Fruit fly (Drosophila melanogaster) whole organism, embryonic: Measurements from ENCODE around the gene DAAM.
A peak's percentile ranks its signal among the peaks of the same experiment; 100 is the strongest.

Experiments used
- CG11560 ChIP-seq: fragments of 200-800 bp; sonication (Bioruptor generic); IDR thresholded peaks from 3 replicates; pipeline ENCODE4 v1.3.6; 2022; ENCODE audit warnings: missing biosample characterization, missing genetic modification characterization
- CG12299 ChIP-seq: fragments of 200-800 bp; sonication (Bioruptor generic); optimal IDR thresholded peaks from 2 replicates; lab custom pipeline; 2018; ENCODE audit warnings: missing biosample characterization, mild to moderate bottlenecking, missing genetic modification characterization
- CG14441 ChIP-seq: fragments of 200-800 bp; sonication (Bioruptor generic); IDR thresholded peaks from 2 replicates; pipeline ENCODE4 v1.3.6; 2022; ENCODE audit warnings: missing biosample characterization, missing genetic modification characterization
- CG15514 ChIP-seq: fragments of 200-800 bp; sonication (Bioruptor generic); optimal IDR thresholded peaks from 3 replicates; lab custom pipeline; 2017; ENCODE audit warnings: missing biosample characterization, missing genetic modification characterization, mild to moderate bottlenecking, moderate library complexity, missing genetic modification reagents
- CG15696 ChIP-seq: fragments of 200-800 bp; sonication (Bioruptor generic); optimal IDR thresholded peaks from 2 replicates; lab custom pipeline; 2019; ENCODE audit warnings: missing biosample characterization, mild to moderate bottlenecking, missing genetic modification characterization, moderate library complexity
- CG16813 ChIP-seq: fragments of 200-800 bp; sonication (Bioruptor generic); IDR thresholded peaks from 3 replicates; pipeline ENCODE4 v1.3.6; 2022; ENCODE audit warnings: missing biosample characterization, missing genetic modification characterization; ENCODE audit not compliant: partially characterized antibody
- CG2202 ChIP-seq: fragments of 200-800 bp; sonication (Bioruptor generic); optimal IDR thresholded peaks from 2 replicates; lab custom pipeline; 2018; ENCODE audit warnings: missing biosample characterization, mild to moderate bottlenecking, missing genetic modification characterization
- CG31388 ChIP-seq: fragments of 200-800 bp; sonication (Bioruptor generic); optimal IDR thresholded peaks from 2 replicates; lab custom pipeline; 2016; ENCODE audit warnings: missing biosample characterization, missing genetic modification characterization
- CG3838 ChIP-seq: fragments of 200-800 bp; sonication (Bioruptor generic); optimal IDR thresholded peaks from 3 replicates; lab custom pipeline; 2016; ENCODE audit warnings: missing biosample characterization, missing genetic modification characterization
- CG6765 ChIP-seq: fragments of 200-800 bp; sonication (Bioruptor generic); optimal IDR thresholded peaks from 3 replicates; lab custom pipeline; 2017; ENCODE audit warnings: missing biosample characterization, mild to moderate bottlenecking, missing genetic modification characterization
- CG7839 ChIP-seq: fragments of 200-800 bp; sonication (Bioruptor generic); optimal IDR thresholded peaks from 3 replicates; lab custom pipeline; 2018; ENCODE audit warnings: missing biosample characterization, mild to moderate bottlenecking, missing genetic modification characterization, moderate library complexity
- CG9437 ChIP-seq: fragments of 200-800 bp; sonication (Bioruptor generic); optimal IDR thresholded peaks from 2 replicates; lab custom pipeline; 2018; ENCODE audit warnings: missing biosample characterization, mild to moderate bottlenecking, missing genetic modification characterization
- CkIIα-i1 ChIP-seq: fragments of 200-800 bp; sonication (Bioruptor generic); IDR thresholded peaks from 2 replicates; pipeline ENCODE4 v1.3.6; 2022; ENCODE audit warnings: missing biosample characterization, missing genetic modification characterization
- Doc3 ChIP-seq: fragments of 200-800 bp; sonication (Bioruptor generic); IDR thresholded peaks from 3 replicates; pipeline ENCODE4 v1.3.6; 2022; ENCODE audit warnings: missing biosample characterization, missing genetic modification characterization; ENCODE audit not compliant: partially characterized antibody
- Dp ChIP-seq: fragments of 200-800 bp; sonication (Bioruptor generic); optimal IDR thresholded peaks from 2 replicates; lab custom pipeline; 2018; ENCODE audit warnings: missing biosample characterization, mild to moderate bottlenecking, missing genetic modification characterization, moderate library complexity
- Dref ChIP-seq: fragments of 200-800 bp; sonication (Bioruptor generic); IDR thresholded peaks from 2 replicates; pipeline ENCODE4 v1.3.6; 2022; ENCODE audit warnings: missing biosample characterization, missing genetic modification characterization
- Drgx ChIP-seq: fragments of 200-800 bp; sonication (Bioruptor generic); IDR thresholded peaks from 2 replicates; pipeline ENCODE4 v1.3.6; 2022; ENCODE audit warnings: missing biosample characterization, missing genetic modification characterization
- E2f2 ChIP-seq: fragments of 200-800 bp; sonication (Bioruptor generic); IDR thresholded peaks from 2 replicates; pipeline ENCODE4 v1.3.6; 2022; ENCODE audit warnings: missing biosample characterization, missing genetic modification characterization
- H15 ChIP-seq: fragments of 200-800 bp; sonication (Bioruptor generic); IDR thresholded peaks from 3 replicates; pipeline ENCODE4 v1.3.6; 2022; ENCODE audit warnings: missing biosample characterization, missing genetic modification characterization
- Hr3 ChIP-seq: fragments of 200-800 bp; sonication (Bioruptor generic); optimal IDR thresholded peaks from 3 replicates; lab custom pipeline; 2016; ENCODE audit warnings: missing biosample characterization, missing genetic modification characterization
- Mes4 ChIP-seq: fragments of 200-800 bp; sonication (Bioruptor generic); optimal IDR thresholded peaks from 2 replicates; lab custom pipeline; 2016; ENCODE audit warnings: missing biosample characterization, missing genetic modification characterization
- Myb ChIP-seq: fragments of 200-800 bp; sonication (Bioruptor generic); optimal IDR thresholded peaks from 2 replicates; lab custom pipeline; 2016; ENCODE audit warnings: missing biosample characterization, missing genetic modification characterization
- NC2β ChIP-seq: fragments of 200-800 bp; sonication (Bioruptor generic); optimal IDR thresholded peaks from 2 replicates; lab custom pipeline; 2016; ENCODE audit warnings: missing biosample characterization, missing genetic modification characterization
- Neu2 ChIP-seq: fragments of 200-800 bp; sonication (Bioruptor generic); optimal IDR thresholded peaks from 3 replicates; lab custom pipeline; 2016; ENCODE audit warnings: missing biosample characterization, missing genetic modification characterization, borderline replicate concordance
- Nf-YB ChIP-seq: fragments of 200-800 bp; sonication (Bioruptor generic); optimal IDR thresholded peaks from 3 replicates; lab custom pipeline; 2019; ENCODE audit warnings: missing biosample characterization, mild to moderate bottlenecking, missing genetic modification characterization, moderate library complexity
- Nf-YC ChIP-seq: fragments of 200-800 bp; optimal IDR thresholded peaks from 3 replicates; lab custom pipeline; 2019; ENCODE audit warnings: missing biosample characterization, mild to moderate bottlenecking, missing genetic modification characterization, moderate library complexity
- Pdp1 ChIP-seq, 2 experiments: fragments of 200-800 bp; sonication (Bioruptor generic); optimal IDR thresholded peaks; 3 replicates each; lab custom pipeline; 2016; ENCODE audit warnings: missing biosample characterization in 2 of 2, missing genetic modification characterization in 2 of 2, mild to moderate bottlenecking in 1 of 2, moderate library complexity in 1 of 2
- Ravus ChIP-seq: fragments of 200-800 bp; sonication (Bioruptor generic); IDR thresholded peaks from 2 replicates; pipeline ENCODE4 v1.3.6; 2022; ENCODE audit warnings: missing biosample characterization, missing genetic modification characterization
- Side ChIP-seq: fragments of 200-800 bp; sonication (Bioruptor generic); optimal IDR thresholded peaks from 2 replicates; lab custom pipeline; 2016; ENCODE audit warnings: missing biosample characterization, missing genetic modification characterization
- Sox102F ChIP-seq: fragments of 200-800 bp; sonication (Bioruptor generic); optimal IDR thresholded peaks from 2 replicates; lab custom pipeline; 2018; ENCODE audit warnings: missing biosample characterization, mild to moderate bottlenecking, missing genetic modification characterization, moderate library complexity
- Sry-β ChIP-seq: fragments of 200-800 bp; sonication (Bioruptor generic); optimal IDR thresholded peaks from 2 replicates; lab custom pipeline; 2018; ENCODE audit warnings: missing biosample characterization, mild to moderate bottlenecking, missing genetic modification characterization, moderate library complexity
- ab ChIP-seq: fragments of 200-800 bp; sonication (Bioruptor generic); optimal IDR thresholded peaks from 2 replicates; lab custom pipeline; 2016; ENCODE audit warnings: missing biosample characterization, missing genetic modification characterization
- ase ChIP-seq: fragments of 200-800 bp; sonication (Bioruptor generic); IDR thresholded peaks from 3 replicates; pipeline ENCODE4 v1.3.6; 2022; ENCODE audit warnings: missing biosample characterization, missing genetic modification characterization
- cg ChIP-seq: fragments of 200-800 bp; sonication (Bioruptor generic); optimal IDR thresholded peaks from 3 replicates; lab custom pipeline; 2019; ENCODE audit warnings: missing biosample characterization, mild to moderate bottlenecking, missing genetic modification characterization, moderate library complexity
- fd96Cb ChIP-seq: fragments of 200-800 bp; sonication (Bioruptor generic); optimal IDR thresholded peaks from 2 replicates; lab custom pipeline; 2018; ENCODE audit warnings: missing biosample characterization, mild to moderate bottlenecking, missing genetic modification characterization, moderate library complexity
- fru ChIP-seq: fragments of >200 bp; optimal IDR thresholded peaks from 2 replicates; lab custom pipeline; 2017
- gem ChIP-seq: fragments of 200-800 bp; sonication (Bioruptor generic); optimal IDR thresholded peaks from 2 replicates; lab custom pipeline; 2019; ENCODE audit warnings: missing biosample characterization, mild to moderate bottlenecking, missing genetic modification characterization, moderate library complexity
- grn ChIP-seq: fragments of 200-800 bp; sonication (Bioruptor generic); optimal IDR thresholded peaks from 3 replicates; lab custom pipeline; 2017; ENCODE audit warnings: missing biosample characterization, missing genetic modification characterization
- kay ChIP-seq: fragments of 200-800 bp; sonication (Bioruptor generic); optimal IDR thresholded peaks from 2 replicates; lab custom pipeline; 2016; ENCODE audit warnings: missing biosample characterization, missing genetic modification characterization
- onecut ChIP-seq: fragments of 200-800 bp; sonication (Bioruptor generic); IDR thresholded peaks from 2 replicates; pipeline ENCODE4 v1.3.6; 2022; ENCODE audit warnings: missing biosample characterization, missing genetic modification characterization
- prd ChIP-seq, 3 experiments: fragments of >200 bp in 2 of 3; fragments of 200-800 bp in 1 of 3; sonication (Bioruptor generic) in 1 of 3; optimal IDR thresholded peaks in 2 of 3; IDR thresholded peaks in 1 of 3; 2 replicates in 2 of 3; 3 replicates in 1 of 3; pipeline versions ENCODE4 v1.3.6 to Lab custom; 2017 to 2022; ENCODE audit warnings: missing biosample characterization in 1 of 3, missing genetic modification characterization in 1 of 3
- row ChIP-seq: fragments of 200-800 bp; sonication (Bioruptor generic); IDR thresholded peaks from 3 replicates; pipeline ENCODE4 v1.3.6; 2022; ENCODE audit warnings: missing biosample characterization, missing genetic modification characterization
- sens ChIP-seq: fragments of 200-800 bp; sonication (Bioruptor generic); peaks from one replicate; lab custom pipeline; 2016; ENCODE audit warnings: missing biosample characterization, missing genetic modification characterization
- ssp ChIP-seq: fragments of 200-800 bp; sonication (Bioruptor generic); IDR thresholded peaks from 2 replicates; pipeline ENCODE4 v1.3.6; 2022; ENCODE audit warnings: missing biosample characterization, missing genetic modification characterization
- tgo ChIP-seq: fragments of 200-800 bp; sonication (Bioruptor generic); IDR thresholded peaks from 3 replicates; pipeline ENCODE4 v1.3.6; 2022; ENCODE audit warnings: missing biosample characterization, missing genetic modification characterization
- z ChIP-seq: fragments of 200-800 bp; sonication (Bioruptor generic); IDR thresholded peaks from 3 replicates; pipeline ENCODE4 v1.3.6; 2022; ENCODE audit warnings: missing biosample characterization, missing genetic modification characterization
- zfh1 ChIP-seq: fragments of 200-800 bp; sonication (Bioruptor generic); IDR thresholded peaks from 3 replicates; pipeline ENCODE4 v1.3.6; 2022; ENCODE audit warnings: missing biosample characterization, missing genetic modification characterization

Gene DAAM

DNA sequence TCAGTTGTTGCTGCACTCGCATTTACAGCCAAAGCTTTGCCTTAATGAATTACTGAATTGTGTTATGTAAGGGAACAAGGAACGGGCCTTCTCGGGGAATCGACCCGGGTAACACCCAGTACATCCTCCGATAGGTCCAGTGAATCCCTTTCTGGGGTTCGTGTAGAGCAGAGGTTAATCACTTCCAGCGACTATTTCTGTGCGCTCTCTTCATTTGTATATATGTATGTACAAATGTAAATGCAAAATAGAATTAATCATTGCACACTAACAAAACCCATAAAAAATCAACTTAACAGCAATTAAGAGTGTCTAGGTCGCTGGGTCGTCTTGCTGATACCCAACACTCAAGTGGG is 44.7 kb downstream of the DAAM start:
- no peak for TF ChIP-seq CkIIα-i1 (GFP tag; lab: Robert Waterston, UW)
- peak in 1 of 2 experiments; percentile 34 for TF ChIP-seq Pdp1 (GFP tag; optimal IDR thresholded peaks at IDR 0.05; lab: Kevin White, UChicago)
- TF ChIP-seq, all 482 proteins: peak for 1

DNA sequence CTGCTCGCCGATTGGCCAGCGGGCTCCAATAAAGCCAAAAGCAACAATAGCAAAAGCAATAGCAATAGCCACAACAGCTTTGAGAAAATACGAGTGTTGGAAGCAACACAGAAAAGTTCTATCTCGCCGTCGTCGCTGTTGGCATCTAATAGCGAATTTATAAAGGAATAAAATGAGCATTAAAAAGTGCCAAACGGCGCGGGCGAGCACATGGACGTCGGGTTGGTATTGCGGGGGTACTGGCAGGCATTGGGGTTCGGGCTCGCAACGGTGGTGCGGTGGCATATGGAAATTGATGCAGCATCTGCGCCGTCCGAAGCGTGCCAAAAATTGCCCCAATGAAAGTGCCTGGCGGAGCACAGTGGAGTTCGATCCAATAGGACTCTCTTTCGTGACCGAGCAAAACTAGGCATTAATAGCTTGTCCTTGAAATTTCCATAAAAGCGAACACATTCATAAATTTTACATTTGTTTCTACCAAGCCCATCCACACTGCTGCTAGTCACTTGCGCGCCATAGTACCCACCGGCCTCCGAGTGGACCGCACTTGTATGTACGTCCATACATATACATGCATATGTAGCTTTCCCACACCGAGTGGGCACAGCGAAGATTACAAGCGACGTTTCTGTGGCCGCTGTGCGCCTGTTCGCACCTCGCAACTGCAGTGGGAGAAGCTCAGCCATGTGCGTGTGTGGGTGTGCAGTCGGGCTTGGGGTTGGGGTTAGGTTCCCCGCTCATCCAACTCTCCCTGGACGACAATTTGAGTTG is 45.2 kb downstream of the DAAM start:
- TF ChIP-seq Side (GFP tag; lab: Kevin White, UChicago): peak; percentile 91
- peak; percentile 76 for TF ChIP-seq CG12299
- TF ChIP-seq CG16813 (GFP tag; lab: Robert Waterston, UW): no peak
- peak; percentile 80 for TF ChIP-seq ssp
- TF ChIP-seq Mes4 (GFP tag; lab: Kevin White, UChicago): peak; percentile 83
- peak; percentile 82 for TF ChIP-seq kay (GFP tag; lab: Kevin White, UChicago)
- TF ChIP-seq CG15514: peak; percentile 90
- TF ChIP-seq prd (optimal IDR thresholded peaks at IDR 0.05; lab: Kevin White, UChicago): no peak
- peak; percentile 93 for TF ChIP-seq prd (GFP tag; IDR thresholded peaks at IDR 0.05; lab: Robert Waterston, UW)
- TF ChIP-seq CG9437 (GFP tag; lab: Kevin White, UChicago): peak; percentile 76
- peak; percentile 90 for TF ChIP-seq gem (tag; lab: Kevin White, UChicago)
- TF ChIP-seq ase (GFP tag; lab: Robert Waterston, UW): peak; percentile 90
- no peak for TF ChIP-seq Sry-β (GFP tag; lab: Kevin White, UChicago)
- no peak for TF ChIP-seq Nf-YC (tag; lab: Kevin White, UChicago)
- peak; percentile 92 for TF ChIP-seq Sox102F (GFP tag; lab: Kevin White, UChicago)
- peak; percentile 81 for TF ChIP-seq CG11560
- peak; percentile 86 for TF ChIP-seq fd96Cb (tag; lab: Kevin White, UChicago)
- TF ChIP-seq Doc3 (GFP tag; lab: Robert Waterston, UW): no peak
- 0 out of 2 replicates have a peak, but pooled peaks have one; percentile 34 for TF ChIP-seq Dref (GFP tag; lab: Robert Waterston, UW)
- peak; percentile 24 for TF ChIP-seq CG15696
- TF ChIP-seq CG31388: peak; percentile 68
- TF ChIP-seq Ravus (GFP tag; lab: Robert Waterston, UW): peak; percentile 82
- TF ChIP-seq Myb (GFP tag; lab: Kevin White, UChicago): peak; percentile 79
- peak; percentile 62 for TF ChIP-seq grn (GFP tag; lab: Kevin White, UChicago)
- TF ChIP-seq Hr3 (GFP tag; lab: Kevin White, UChicago): peak; percentile 83
- TF ChIP-seq CG2202 (tag; lab: Kevin White, UChicago): peak; percentile 22
- no peak for TF ChIP-seq Neu2 (GFP tag; lab: Kevin White, UChicago)
- peak; percentile 96 for TF ChIP-seq CG14441 (GFP tag; lab: Robert Waterston, UW)
- peak; percentile 79 for TF ChIP-seq NC2β (GFP tag; lab: Kevin White, UChicago)
- TF ChIP-seq CG3838 (GFP tag; lab: Kevin White, UChicago): peak; percentile 19
- peak; percentile 94 for TF ChIP-seq CG7839 (tag; lab: Kevin White, UChicago)
- peak; percentile 89 for TF ChIP-seq row (GFP tag; lab: Robert Waterston, UW)
- TF ChIP-seq E2f2 (GFP tag; lab: Robert Waterston, UW): peak; percentile 71
- TF ChIP-seq sens (GFP tag; lab: Kevin White, UChicago): peak; percentile 97
- TF ChIP-seq tgo: peak; percentile 93
- TF ChIP-seq H15: peak; percentile 93
- TF ChIP-seq Dp (GFP tag; lab: Kevin White, UChicago): no peak
- TF ChIP-seq fru (lab: Kevin White, UChicago): no peak
- TF ChIP-seq z (GFP tag; lab: Robert Waterston, UW): peak; percentile 67; the same call in 2 of the 3 replicates
- peak; percentile 69 to 86 for TF ChIP-seq Pdp1 (GFP tag; optimal IDR thresholded peaks at IDR 0.05; lab: Kevin White, UChicago)
- TF ChIP-seq zfh1: peak; percentile 90
- TF ChIP-seq onecut: peak; percentile 85
- TF ChIP-seq cg (GFP tag; lab: Kevin White, UChicago): peak; percentile 67
- peak; percentile 90 for TF ChIP-seq CG6765 (GFP tag; lab: Kevin White, UChicago)
- peak; percentile 98 for TF ChIP-seq Drgx
- TF ChIP-seq ab: peak; percentile 85
- no peak for TF ChIP-seq Nf-YB
